Fruit fly (Drosophila melanogaster) ovary, adult (tissue): Measurements from ENCODE around the gene CG5131.

Source experiments
- CG17801 ChIP-seq: fragments of 200-800 bp; optimal IDR thresholded peaks from 2 replicates; lab custom pipeline; 2019; ENCODE audit warnings: missing biosample characterization, mild to moderate bottlenecking, missing genetic modification characterization, moderate library complexity; ENCODE audit not compliant: partially characterized antibody

CG5131 gene

DNA sequence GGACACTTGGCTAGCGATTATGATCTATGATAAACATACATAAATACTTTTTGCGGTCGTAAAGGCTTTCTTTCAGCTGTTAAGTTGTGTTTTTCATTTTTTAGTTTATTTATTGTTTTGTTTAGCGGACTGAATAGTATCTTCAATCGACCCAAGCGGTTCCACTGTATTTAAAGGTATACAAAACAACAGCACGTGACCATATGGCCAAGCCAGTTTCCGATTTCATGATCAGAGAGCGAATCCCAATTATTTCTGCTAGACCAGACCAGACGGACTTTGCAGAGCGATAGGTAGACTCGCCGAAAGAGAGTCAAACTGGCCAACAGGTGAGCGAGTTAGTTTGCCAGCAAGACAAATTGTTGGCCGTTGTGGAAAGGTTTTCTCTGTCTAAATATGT lies 12.8 kb upstream of the CG5131 start, which contains the start of gene Sgt:
Sgt (plus strand) TSS at position 80 of the 400 bp plus-strand sequence.
- TF ChIP-seq CG17801 (GFP tag; lab: Kevin White, UChicago), result no peak

DNA sequence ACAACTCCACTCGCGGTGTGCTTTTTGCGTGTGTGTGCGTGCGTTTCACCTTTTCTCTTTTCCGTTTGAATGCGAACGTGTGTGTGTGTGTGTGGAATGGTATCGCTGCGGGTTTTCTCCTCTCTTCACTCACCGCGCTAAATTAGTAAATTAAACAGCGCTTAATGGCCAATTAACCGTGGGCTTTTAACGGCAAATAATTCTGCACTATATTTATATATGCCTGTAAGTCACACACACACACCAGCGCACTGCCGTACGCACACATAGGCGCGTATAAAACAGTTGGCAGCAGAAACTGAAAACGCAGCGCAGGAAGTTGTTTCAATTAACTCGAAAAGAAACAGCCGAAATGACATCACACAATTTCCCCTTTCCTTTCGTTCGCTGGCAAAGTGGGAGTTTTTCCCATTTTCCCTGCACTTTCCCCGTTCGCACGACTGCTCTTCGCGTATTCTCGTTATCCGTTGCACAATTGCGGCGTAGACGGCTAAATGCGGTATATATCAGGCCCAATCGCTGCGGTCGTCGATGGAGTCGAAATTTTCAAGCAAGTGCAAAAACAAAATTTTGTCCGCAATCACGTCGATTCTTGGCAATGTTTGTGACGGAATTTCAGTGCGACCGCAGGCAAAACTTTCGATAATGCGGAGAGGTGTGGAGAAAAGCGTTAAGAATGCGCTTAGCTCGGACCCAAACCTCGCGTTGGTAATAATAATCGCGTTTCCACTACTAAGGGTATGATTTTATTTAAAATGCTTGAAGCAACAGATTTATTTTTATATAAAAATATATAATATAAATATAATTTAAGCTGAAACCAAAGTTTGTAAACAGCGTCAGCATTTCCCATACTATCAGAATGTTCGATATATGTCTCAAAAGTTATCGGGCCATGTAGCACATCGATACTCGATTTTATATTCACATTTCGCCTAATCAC lies 11.4 kb upstream of the CG5131 start, which contains the start of gene BicD:
BicD (minus strand) TSS at position 634 of the 943 bp plus-strand sequence.
- TF ChIP-seq CG17801 (GFP tag; lab: Kevin White, UChicago), result no peak

DNA sequence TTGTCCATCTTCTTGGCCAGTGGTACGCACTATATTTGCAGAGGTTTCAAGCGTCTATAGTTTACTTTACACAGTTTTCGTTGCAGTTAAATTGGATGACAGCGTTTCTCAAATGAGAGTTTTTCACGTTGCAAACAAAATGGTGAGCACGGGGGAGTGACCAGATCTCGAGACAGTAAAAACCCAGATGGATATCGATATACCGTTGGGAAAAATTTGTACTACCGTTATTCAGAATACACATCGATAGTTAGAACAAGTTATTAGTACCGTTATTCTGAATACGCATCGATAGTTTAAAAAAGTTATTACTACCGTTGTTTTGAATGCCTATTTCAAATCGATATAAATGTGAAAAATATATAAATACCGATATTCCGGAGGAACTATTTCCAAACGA lies 6.6 kb upstream of the CG5131 start, which contains the start of gene cass:
cass (minus strand) TSS at position 179 of the 400 bp plus-strand sequence.
- peak; percentile 15 for TF ChIP-seq CG17801 (GFP tag; lab: Kevin White, UChicago)

DNA sequence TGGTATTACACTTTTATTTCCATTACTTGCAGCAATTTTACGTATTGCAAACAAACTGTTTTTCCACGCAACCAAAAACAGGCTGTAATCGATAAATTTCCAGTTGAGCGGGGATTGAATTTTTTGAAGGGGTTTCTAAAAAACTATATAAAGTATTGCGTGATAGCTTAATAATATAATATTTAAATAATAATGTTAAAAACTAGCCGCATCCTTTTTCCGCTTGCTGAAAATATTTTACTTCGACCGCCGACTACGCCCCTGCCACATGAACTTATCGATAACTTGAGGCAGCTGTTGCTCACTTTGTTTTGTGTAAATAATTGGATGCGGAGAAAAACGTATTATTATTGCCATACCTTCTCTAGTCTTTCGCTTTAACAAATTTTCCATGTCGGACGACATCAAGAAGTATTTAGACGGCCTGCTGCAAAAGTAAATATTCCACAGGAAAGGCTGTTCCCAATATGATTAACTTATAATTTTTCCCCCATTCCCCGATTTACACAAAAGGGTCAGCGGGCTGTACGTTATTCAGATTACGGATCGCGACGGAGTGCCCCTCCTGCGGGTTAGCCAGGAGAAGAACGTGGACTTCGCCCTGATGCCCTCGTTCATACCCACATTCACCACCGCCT lies 3.2 kb upstream of the CG5131 start, which contains the start of the genes fws and Lamtor3:
fws (minus strand) TSS at position 87 of the 638 bp plus-strand sequence.
Lamtor3 (plus strand) TSS at position 289 of the 638 bp plus-strand sequence.
- peak; percentile 96 for TF ChIP-seq CG17801 (GFP tag; lab: Kevin White, UChicago)

DNA sequence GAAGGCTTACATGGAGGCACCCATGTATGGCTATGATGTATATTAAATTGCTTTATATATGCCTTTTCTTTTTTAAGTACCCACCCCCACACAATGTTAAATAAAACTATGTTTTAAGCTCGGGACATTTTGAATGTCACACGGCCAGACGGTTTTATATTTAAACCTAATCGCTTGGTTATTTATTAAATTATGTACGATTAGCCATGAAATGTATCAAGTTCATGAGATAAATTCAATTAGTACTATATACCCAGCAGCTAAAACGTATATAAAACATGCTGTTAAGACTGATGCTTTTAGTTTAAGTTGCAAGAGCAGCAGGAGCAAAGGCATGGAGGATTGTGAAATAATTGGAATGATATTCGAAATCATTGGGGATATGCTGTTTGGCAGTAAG lies 1.2 kb downstream of the CG5131 start, which contains the start of the genes CG43221 and CG43645:
CG43221 (plus strand) TSS at position 301 of the 400 bp plus-strand sequence.
CG43645 (plus strand) TSS at position 301 of the 400 bp plus-strand sequence.
- no peak for TF ChIP-seq CG17801 (GFP tag; lab: Kevin White, UChicago)

DNA sequence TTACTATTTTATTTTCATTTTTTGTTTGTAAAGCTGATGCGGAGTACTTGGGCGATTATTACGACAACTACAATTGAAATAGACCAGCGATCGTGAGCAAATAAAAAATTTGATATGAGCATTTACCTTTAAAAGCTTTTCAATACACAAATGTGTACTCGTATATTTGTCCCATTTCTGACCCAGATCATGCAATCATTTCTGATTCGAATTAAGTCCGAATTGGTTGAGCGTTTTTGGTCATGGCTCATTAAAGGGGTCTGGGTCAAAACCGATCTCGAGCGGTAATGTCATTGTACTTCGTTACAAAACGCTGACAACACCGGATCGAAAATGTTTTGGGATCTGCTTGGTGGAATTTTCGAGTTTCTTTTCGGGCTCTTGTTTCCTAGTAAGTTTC lies 2.0 kb downstream of the CG5131 start, which contains the start of gene CG43220:
CG43220 (plus strand) TSS at position 301 of the 400 bp plus-strand sequence.
- no peak for TF ChIP-seq CG17801 (GFP tag; lab: Kevin White, UChicago)

DNA sequence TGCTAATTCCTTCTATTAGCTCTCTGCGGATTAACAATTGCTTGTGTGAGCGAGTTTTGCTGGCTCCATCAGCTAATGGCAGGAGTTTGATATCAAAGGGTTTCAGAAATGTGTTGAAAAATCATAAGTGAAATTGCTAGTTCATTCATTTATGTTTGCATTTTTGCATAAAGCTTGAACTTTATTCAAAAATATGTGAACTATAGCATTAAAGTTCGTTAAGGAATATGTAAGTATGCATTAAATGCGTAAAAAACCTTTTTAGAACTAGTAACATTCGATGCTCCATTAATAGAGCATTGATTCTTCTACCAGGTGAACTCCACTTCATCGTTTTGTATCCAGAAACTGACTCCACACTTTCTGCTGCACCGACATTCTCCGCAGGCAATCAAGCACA lies 8.4 kb downstream of the CG5131 start:
- no peak for TF ChIP-seq CG17801 (GFP tag; lab: Kevin White, UChicago)

DNA sequence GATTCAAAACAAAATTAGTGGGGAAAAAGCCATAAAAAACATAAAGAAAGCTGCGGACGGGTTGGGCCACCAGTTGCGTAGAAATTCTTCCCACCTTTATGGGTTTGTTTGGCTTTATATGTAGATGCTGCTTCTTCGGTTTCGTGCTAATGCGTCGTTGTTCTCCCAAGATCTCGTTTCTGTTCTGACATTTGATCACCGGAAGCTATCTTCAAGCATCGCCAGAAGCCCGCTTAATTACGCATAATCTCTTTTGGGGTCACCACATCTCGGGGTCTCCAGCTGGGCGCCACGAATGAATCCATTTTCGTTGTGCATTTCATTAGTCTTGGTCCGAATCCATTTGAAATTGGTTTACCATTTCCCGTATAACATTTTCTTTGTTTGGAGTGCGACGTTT lies 11.5 kb downstream of the CG5131 start:
- TF ChIP-seq CG17801 (GFP tag; lab: Kevin White, UChicago), result no peak

DNA sequence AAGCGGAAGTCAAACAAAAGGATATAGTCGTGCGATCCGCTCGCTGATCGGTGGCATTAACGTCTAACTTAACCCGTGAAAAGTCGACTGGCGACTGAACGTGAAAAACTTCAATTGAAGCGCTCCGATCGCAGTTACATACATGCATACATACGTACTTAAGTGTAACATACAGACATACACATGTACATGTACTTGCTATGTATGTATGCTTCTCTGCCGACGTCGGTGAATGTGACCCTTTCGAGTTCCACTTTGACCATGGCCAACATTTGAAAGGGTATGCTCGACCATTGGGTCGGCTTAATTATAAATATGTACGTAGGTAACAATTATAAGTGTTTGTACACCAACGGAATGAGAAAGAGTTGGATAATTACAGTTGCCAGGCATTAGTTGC lies 12.8 kb downstream of the CG5131 start, which contains the start of gene qua:
qua (minus strand) TSS at position 101 of the 400 bp plus-strand sequence.
- TF ChIP-seq CG17801 (GFP tag; lab: Kevin White, UChicago), result no peak

DNA sequence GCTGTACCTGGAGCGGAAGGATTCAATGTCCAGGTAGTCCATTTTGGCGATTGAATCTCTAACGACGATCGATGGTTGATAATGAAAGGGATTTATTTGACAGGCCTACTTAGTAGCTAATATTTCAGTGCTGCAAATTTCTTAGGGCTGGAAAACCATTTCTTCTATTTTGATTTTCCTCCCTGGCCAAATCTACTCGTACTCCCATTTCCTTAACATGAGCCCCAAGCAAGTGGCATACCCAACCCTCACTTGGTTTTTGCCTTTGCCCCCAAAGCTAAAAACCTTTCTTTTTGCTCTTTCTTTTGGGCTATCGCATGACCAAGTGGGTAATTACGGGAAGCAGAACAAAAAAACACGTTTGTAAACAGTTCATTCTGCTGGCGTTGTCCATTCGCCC lies 14.4 kb downstream of the CG5131 start, which contains the start of gene CG15142:
CG15142 (minus strand) TSS at position 101 of the 400 bp plus-strand sequence.
- TF ChIP-seq CG17801 (GFP tag; lab: Kevin White, UChicago), result no peak

DNA sequence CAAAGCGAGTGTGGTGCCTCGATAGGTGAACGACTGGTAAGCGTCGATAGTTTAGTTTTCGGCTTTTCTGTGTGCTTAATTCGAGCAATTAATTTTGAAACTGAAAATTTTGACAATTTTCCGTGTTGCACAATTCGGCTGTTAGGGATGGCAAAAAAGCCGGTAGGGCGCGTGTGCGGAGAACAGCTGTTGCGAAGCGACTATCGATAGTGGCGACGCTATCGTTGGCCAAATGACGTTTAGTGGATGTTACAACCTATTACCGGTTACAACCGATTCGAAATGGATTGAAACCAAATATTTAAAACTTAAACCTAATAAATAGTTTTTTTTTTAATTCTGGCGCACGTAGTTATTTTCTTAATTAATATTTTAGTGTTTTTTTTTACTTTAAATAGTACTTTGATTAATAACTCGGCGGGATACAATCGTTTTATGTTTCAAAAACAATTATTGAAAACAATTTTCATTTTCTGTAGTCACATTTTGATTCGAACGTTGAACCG lies 16.7 kb downstream of the CG5131 start, which contains the start of the genes mEFTs and Dhc36C:
mEFTs (minus strand) TSS at position 161 of the 506 bp plus-strand sequence.
Dhc36C (plus strand) TSS at position 456 of the 506 bp plus-strand sequence.
- no peak for TF ChIP-seq CG17801 (GFP tag; lab: Kevin White, UChicago)

DNA sequence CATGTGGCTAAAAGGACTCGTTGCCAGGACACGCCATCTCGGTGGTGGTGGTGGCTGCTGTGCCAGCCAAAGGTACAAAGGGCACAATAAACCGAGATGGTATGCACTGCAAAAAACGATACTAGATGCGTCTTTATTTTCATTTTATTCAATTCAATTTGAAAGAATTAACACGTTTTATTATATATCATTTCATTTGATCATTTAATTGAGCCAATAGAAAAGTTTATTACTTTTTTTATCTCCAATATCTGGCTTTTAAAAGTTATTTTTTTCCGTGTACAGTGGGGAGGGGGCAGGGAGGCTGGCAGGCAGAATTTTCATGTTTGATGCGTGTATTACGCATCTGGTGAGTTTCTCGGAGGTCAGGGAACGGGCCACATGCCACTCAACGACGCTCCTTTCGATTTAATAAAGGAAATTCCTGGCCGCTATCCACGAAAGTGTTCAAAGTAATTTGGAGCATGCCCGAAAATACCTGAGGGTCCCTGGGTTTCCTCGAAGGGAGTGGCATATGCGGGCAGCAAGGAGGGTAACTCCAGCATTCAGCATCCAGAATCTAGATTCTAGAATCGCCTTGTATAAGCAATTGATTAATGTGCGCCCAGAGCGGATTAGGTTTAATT lies 29.9 kb downstream of the CG5131 start:
- no peak for TF ChIP-seq CG17801 (GFP tag; lab: Kevin White, UChicago)

DNA sequence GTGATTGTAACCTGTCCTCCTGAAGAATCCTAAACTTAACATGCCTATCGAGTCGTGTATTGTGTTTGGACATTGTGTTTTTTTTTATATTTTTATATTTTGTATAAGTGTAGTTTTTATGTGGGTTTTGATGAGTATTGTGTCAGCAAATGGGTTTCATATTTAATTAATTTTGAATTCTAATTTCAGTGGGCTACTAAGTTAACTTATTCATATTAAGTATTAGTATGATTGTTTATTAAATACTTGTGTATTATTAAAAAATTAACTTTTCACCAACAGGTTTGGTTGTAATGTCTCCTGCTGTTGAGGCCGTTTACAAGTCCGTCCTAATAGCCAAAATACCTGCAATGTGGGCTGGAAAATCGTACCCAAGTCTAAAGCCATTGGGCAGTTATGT lies 40.1 kb downstream of the CG5131 start, which contains the start of gene CG15143:
CG15143 (minus strand) TSS at position 101 of the 400 bp plus-strand sequence.
- TF ChIP-seq CG17801 (GFP tag; lab: Kevin White, UChicago), result no peak

DNA sequence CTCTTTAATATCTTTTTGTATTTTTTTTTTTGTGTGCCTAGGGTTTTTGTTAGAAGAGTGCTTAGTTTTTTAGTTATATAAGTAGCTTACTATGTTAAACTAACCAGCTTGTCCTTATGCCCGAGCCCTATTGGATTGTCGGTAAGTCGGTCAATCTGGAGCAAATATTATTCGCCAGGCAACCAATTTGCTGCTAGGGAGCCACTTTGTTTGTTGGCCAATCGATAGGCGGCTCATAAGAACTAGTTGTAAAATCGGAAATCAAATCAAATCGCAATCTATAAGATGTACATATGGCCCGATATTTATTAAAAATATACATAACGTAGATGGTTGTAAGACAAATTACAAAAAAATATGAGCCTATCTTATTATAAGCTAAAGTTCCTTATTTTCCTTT lies 44.7 kb downstream of the CG5131 start, which contains the start of gene CG15144:
CG15144 (minus strand) TSS at position 101 of the 400 bp plus-strand sequence.
- no peak for TF ChIP-seq CG17801 (GFP tag; lab: Kevin White, UChicago)
